Worm (Caenorhabditis elegans): ENCODE data around the gene his-16.
A peak's percentile ranks its signal among the peaks of the same experiment; 100 is the strongest.

Gene his-16

DNA sequence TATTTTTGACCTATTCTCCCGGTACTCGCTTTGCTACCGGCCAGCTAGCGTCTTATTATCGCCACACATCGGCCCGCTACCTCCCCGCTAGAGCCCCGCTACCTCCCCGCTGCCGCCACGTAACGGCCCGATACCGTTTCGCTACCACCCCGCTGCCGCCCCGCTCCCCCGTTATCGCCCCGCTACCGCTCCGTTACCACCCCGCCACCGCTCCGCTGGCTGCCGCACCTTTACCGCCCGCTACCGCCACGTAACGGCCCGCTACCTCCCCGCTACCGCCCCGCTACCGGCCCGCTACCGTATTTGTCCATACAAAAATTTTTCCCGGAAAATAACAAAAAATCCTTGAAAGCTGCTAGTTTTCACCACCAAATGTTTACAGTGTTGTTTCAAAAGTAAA is 32.4 kb downstream of the his-16 start:
- TF ChIP-seq hmg-4 (GFP tag; optimal IDR thresholded peaks at IDR 0.05) (peak; percentile 0), hmbx-1 (tag; optimal IDR thresholded peaks at IDR 0.05) (no peak)

- no peak for TF ChIP-seq ceh-13 (GFP tag; optimal IDR thresholded peaks at IDR 0.05)
- TF ChIP-seq hmbx-1 (tag; optimal IDR thresholded peaks at IDR 0.05), result no peak
- TF ChIP-seq F13C5.2 (tag; optimal IDR thresholded peaks at IDR 0.05), result no peak
- no peak for TF ChIP-seq ets-7 (tag; optimal IDR thresholded peaks at IDR 0.05)
- TF ChIP-seq tra-4 (tag; optimal IDR thresholded peaks at IDR 0.05), result no peak
- TF ChIP-seq flt-1 (GFP tag; IDR thresholded peaks at IDR 0.05), result no peak
- TF ChIP-seq B0310.2 (tag; optimal IDR thresholded peaks at IDR 0.05), result no peak
- TF ChIP-seq hnd-1 (tag; optimal IDR thresholded peaks at IDR 0.05), result no peak
- TF ChIP-seq pes-1 (GFP tag; IDR thresholded peaks at IDR 0.05), result no peak
- TF ChIP-seq ama-1 (optimal IDR thresholded peaks at IDR 0.05), result no peak
Measured at ce11 chrII:13783880-13784279, 34.1 kb downstream of the his-16 start, which contains the start of gene C01B9.4. TSS of gene C01B9.4 (minus strand) at chrII:13783980.

DNA sequence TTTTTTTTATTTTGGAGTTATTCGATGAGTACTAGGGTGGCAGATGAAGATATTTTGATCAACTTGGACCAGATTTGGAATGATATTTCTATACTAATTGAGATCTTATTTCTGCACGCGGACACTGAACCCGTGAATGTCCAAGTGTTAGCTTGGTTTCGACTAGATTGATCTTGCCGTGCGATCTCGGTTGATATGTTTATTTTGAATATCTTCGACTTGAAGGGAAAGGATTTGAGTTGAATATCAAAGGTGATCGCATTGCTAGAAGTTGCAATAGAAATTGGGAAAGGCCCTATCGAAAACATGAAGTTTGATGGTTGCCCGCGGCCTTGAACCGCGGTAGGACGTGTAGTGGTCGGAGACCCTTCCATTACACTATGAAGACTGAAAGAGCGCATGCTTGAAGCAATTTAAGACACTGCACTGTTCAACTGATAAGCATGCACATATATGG is 37.1 kb downstream of the his-16 start:
- TF ChIP-seq flt-1 (GFP tag; IDR thresholded peaks at IDR 0.05), result no peak

- no peak for TF ChIP-seq hmbx-1 (tag; optimal IDR thresholded peaks at IDR 0.05)
- TF ChIP-seq hmg-4 (GFP tag; optimal IDR thresholded peaks at IDR 0.05), result no peak
- no peak for TF ChIP-seq tra-4 (tag; optimal IDR thresholded peaks at IDR 0.05)
- TF ChIP-seq ets-7 (tag; optimal IDR thresholded peaks at IDR 0.05), result no peak
- no peak for TF ChIP-seq F13C5.2 (tag; optimal IDR thresholded peaks at IDR 0.05)
- TF ChIP-seq tbx-37 (GFP tag; conservative IDR thresholded peaks at IDR 0.05), result no peak
Measured at ce11 chrII:13771335-13771734, 46.6 kb downstream of the his-16 start, which contains the start of gene C01B9.1. TSS of gene C01B9.1 (plus strand) at chrII:13771575.

Data from whole organism, early embryonic.